Fruit fly (Drosophila melanogaster) whole organism, embryonic: ENCODE measurements around the gene Sgsf.

ENCODE experiments used
- Atf6 ChIP-seq: fragments of 200-800 bp; sonication (Bioruptor generic); IDR thresholded peaks from 2 replicates; pipeline ENCODE4 v1.3.6; 2022; ENCODE audit warnings: missing biosample characterization, missing genetic modification characterization
- BtbVII ChIP-seq: fragments of 200-800 bp; sonication (Bioruptor generic); optimal IDR thresholded peaks from 3 replicates; lab custom pipeline; 2017; ENCODE audit warnings: missing biosample characterization, mild to moderate bottlenecking, missing genetic modification characterization
- CG14667 ChIP-seq: fragments of 200-800 bp; sonication (Bioruptor generic); IDR thresholded peaks from 2 replicates; pipeline ENCODE4 v1.3.6; 2022; ENCODE audit warnings: missing biosample characterization, missing genetic modification characterization
- CG16779 ChIP-seq: fragments of 200-800 bp; sonication (Bioruptor generic); IDR thresholded peaks from 2 replicates; pipeline ENCODE4 v1.3.6; 2022; ENCODE audit warnings: missing biosample characterization, missing genetic modification characterization
- CG17802 ChIP-seq: fragments of 200-800 bp; sonication (Bioruptor generic); optimal IDR thresholded peaks from 2 replicates; lab custom pipeline; 2018; ENCODE audit warnings: missing biosample characterization, mild to moderate bottlenecking, missing genetic modification characterization, moderate library complexity
- CG30020 ChIP-seq: fragments of 200-800 bp; optimal IDR thresholded peaks from 2 replicates; lab custom pipeline; 2019; ENCODE audit warnings: missing biosample characterization, mild to moderate bottlenecking, missing genetic modification characterization, moderate library complexity
- CG6272 ChIP-seq: fragments of 200-800 bp; sonication (Bioruptor generic); IDR thresholded peaks from 2 replicates; pipeline ENCODE4 v1.3.6; 2022; ENCODE audit warnings: missing biosample characterization, missing genetic modification characterization
- CG6791 ChIP-seq: fragments of 200-800 bp; sonication (Bioruptor generic); IDR thresholded peaks from 3 replicates; pipeline ENCODE4 v1.3.6; 2022; ENCODE audit warnings: missing biosample characterization, missing genetic modification characterization; ENCODE audit not compliant: partially characterized antibody
- Max ChIP-seq: fragments of 200-800 bp; sonication (Bioruptor generic); optimal IDR thresholded peaks from 2 replicates; lab custom pipeline; 2016; ENCODE audit warnings: missing biosample characterization, mild to moderate bottlenecking, missing genetic modification characterization
- amos ChIP-seq: fragments of 200-800 bp; sonication (Bioruptor generic); IDR thresholded peaks from 2 replicates; pipeline ENCODE4 v1.3.6; 2022; ENCODE audit warnings: missing biosample characterization, missing genetic modification characterization; ENCODE audit not compliant: partially characterized antibody
- cg ChIP-seq: fragments of 200-800 bp; sonication (Bioruptor generic); optimal IDR thresholded peaks from 3 replicates; lab custom pipeline; 2019; ENCODE audit warnings: missing biosample characterization, mild to moderate bottlenecking, missing genetic modification characterization, moderate library complexity
- crp ChIP-seq, 2 experiments: fragments of 200-800 bp; sonication (Bioruptor generic); optimal IDR thresholded peaks; 2 replicates in 1 of 2; 3 replicates in 1 of 2; lab custom pipeline; 2017; ENCODE audit warnings: missing biosample characterization in 2 of 2, missing genetic modification characterization in 2 of 2, mild to moderate bottlenecking in 1 of 2, moderate library complexity in 1 of 2
- da ChIP-seq: fragments of 200-800 bp; sonication (Bioruptor generic); optimal IDR thresholded peaks from 2 replicates; lab custom pipeline; 2016; ENCODE audit warnings: missing biosample characterization, missing genetic modification characterization
- gfzf ChIP-seq: fragments of 200-800 bp; sonication (Bioruptor generic); optimal IDR thresholded peaks from 2 replicates; lab custom pipeline; 2016; ENCODE audit warnings: missing biosample characterization, mild to moderate bottlenecking, missing genetic modification characterization, moderate library complexity

DNA sequence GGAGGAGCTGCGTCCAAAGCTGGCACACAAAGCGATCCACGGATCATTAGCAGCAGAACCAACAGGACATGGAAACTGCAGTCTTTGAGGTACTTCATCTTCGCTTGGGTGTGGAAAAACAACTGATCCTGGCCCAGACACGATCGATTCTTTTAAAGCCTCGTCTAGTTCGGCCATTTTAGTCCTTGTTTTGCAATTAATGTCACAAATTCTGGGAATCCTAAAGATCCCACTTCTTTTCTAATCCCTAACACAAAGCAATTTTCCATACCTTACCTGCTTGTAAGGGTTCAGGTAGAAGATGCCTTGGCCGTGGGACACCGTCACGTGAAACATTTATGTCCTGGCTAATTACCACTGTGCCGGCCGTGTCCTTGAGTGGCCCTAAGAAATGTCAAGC, 41.1 kb downstream of the Sgsf start, which contains the start of gene CG10035:
- TF ChIP-seq CG6791 (GFP tag; lab: Robert Waterston, UW) (no peak), CG14667 (GFP tag; lab: Robert Waterston, UW) (no peak), CG16779 (no peak), gfzf (GFP tag; lab: Kevin White, UChicago) (no peak), amos (GFP tag; lab: Robert Waterston, UW) (no peak), CG6272 (GFP tag; lab: Robert Waterston, UW) (no peak), da (GFP tag; lab: Kevin White, UChicago) (no peak), CG17802 (tag; lab: Kevin White, UChicago) (no peak), Atf6 (GFP tag; lab: Robert Waterston, UW) (no peak), crp (GFP tag; optimal IDR thresholded peaks at IDR 0.05; lab: Kevin White, UChicago) (no peak), CG30020 (tag; lab: Kevin White, UChicago) (no peak), BtbVII (GFP tag; lab: Kevin White, UChicago) (no peak), cg (GFP tag; lab: Kevin White, UChicago) (no peak), Max (GFP tag; lab: Kevin White, UChicago) (no peak)
